Worm (Caenorhabditis elegans): ENCODE measurements around the gene clp-2.
A peak's percentile ranks its signal among the peaks of the same experiment; 100 is the strongest.

clp-2 gene

ce11 chrIII:4657386-4657785 is 46.4 kb downstream of the clp-2 start:
- TF ChIP-seq pha-2 (tag; optimal IDR thresholded peaks at IDR 0.05) (no peak), T23F11.4 (GFP tag; optimal IDR thresholded peaks at IDR 0.05) (no peak), unc-42 (tag; optimal IDR thresholded peaks at IDR 0.05) (peak; percentile 56), lin-11 (tag; optimal IDR thresholded peaks at IDR 0.05) (no peak), pax-1 (tag; optimal IDR thresholded peaks at IDR 0.05) (no peak), hlh-8 (tag; optimal IDR thresholded peaks at IDR 0.05) (no peak), sdc-2 (tag; optimal IDR thresholded peaks at IDR 0.05) (no peak)

ce11 chrIII:4656415-4656814 is 47.4 kb downstream of the clp-2 start:
- TF ChIP-seq nfya-1 (tag; optimal IDR thresholded peaks at IDR 0.05) (peak; percentile 20), ets-4 (tag; optimal IDR thresholded peaks at IDR 0.05) (no peak), K09A11.1 (tag; optimal IDR thresholded peaks at IDR 0.05; ENCODE audit: insufficient read depth) (no peak), ztf-16 (tag; optimal IDR thresholded peaks at IDR 0.05) (no peak), syd-9 (tag; optimal IDR thresholded peaks at IDR 0.05) (no peak), ceh-45 (GFP tag; IDR thresholded peaks at IDR 0.05) (no peak), unc-86 (tag; optimal IDR thresholded peaks at IDR 0.05) (no peak), zip-5 (tag; optimal IDR thresholded peaks at IDR 0.05) (no peak), ttx-3 (tag; optimal IDR thresholded peaks at IDR 0.05) (no peak), pqm-1 (tag; optimal IDR thresholded peaks at IDR 0.05) (no peak), T23F11.4 (GFP tag; optimal IDR thresholded peaks at IDR 0.05) (no peak), pha-2 (tag; optimal IDR thresholded peaks at IDR 0.05) (no peak), ceh-2 (tag; optimal IDR thresholded peaks at IDR 0.05) (no peak), nhr-11 (tag; optimal IDR thresholded peaks at IDR 0.05) (no peak), madf-2 (tag; optimal IDR thresholded peaks at IDR 0.05) (no peak), ceh-34 (tag; optimal IDR thresholded peaks at IDR 0.05) (no peak), dve-1 (tag; optimal IDR thresholded peaks at IDR 0.05) (no peak), ahr-1 (tag; optimal IDR thresholded peaks at IDR 0.05) (no peak), hlh-8 (tag; optimal IDR thresholded peaks at IDR 0.05) (no peak), C38D4.7 (GFP tag; optimal IDR thresholded peaks at IDR 0.05) (no peak), F13H6.1 (tag; optimal IDR thresholded peaks at IDR 0.05) (no peak), hlh-6 (tag; optimal IDR thresholded peaks at IDR 0.05) (no peak), unc-42 (tag; optimal IDR thresholded peaks at IDR 0.05) (peak; percentile 66), ceh-31 (tag; optimal IDR thresholded peaks at IDR 0.05) (peak; percentile 79), ceh-19 (GFP tag; optimal IDR thresholded peaks at IDR 0.05) (no peak), unc-3 (GFP tag; conservative IDR thresholded peaks at IDR 0.05) (no peak), unc-3 (tag; optimal IDR thresholded peaks at IDR 0.05) (no peak), eyg-1 (tag; optimal IDR thresholded peaks at IDR 0.05) (no peak), nhr-232 (tag; optimal IDR thresholded peaks at IDR 0.05) (no peak), lin-11 (tag; optimal IDR thresholded peaks at IDR 0.05) (no peak), pag-3 (tag; optimal IDR thresholded peaks at IDR 0.05; ENCODE audit: borderline replicate concordance) (no peak), elt-4 (tag; optimal IDR thresholded peaks at IDR 0.05) (no peak), mec-3 (tag; optimal IDR thresholded peaks at IDR 0.05; ENCODE audit: borderline replicate concordance) (no peak), rnt-1 (tag; optimal IDR thresholded peaks at IDR 0.05) (no peak), pros-1 (tag; optimal IDR thresholded peaks at IDR 0.05) (no peak), sox-2 (GFP tag; IDR thresholded peaks at IDR 0.05) (no peak), npax-4 (tag; optimal IDR thresholded peaks at IDR 0.05) (no peak), hlh-30 (tag; optimal IDR thresholded peaks at IDR 0.05; ENCODE audit: insufficient read depth) (no peak), ceh-24 (tag; optimal IDR thresholded peaks at IDR 0.05) (no peak), sdc-2 (tag; optimal IDR thresholded peaks at IDR 0.05) (no peak), ceh-6 (GFP tag; optimal IDR thresholded peaks at IDR 0.05) (no peak), ceh-48 (tag; optimal IDR thresholded peaks at IDR 0.05) (peak; percentile 79), lim-6 (tag; optimal IDR thresholded peaks at IDR 0.05) (peak; percentile 9), gmeb-2 (tag; optimal IDR thresholded peaks at IDR 0.05) (no peak), tbx-7 (tag; optimal IDR thresholded peaks at IDR 0.05) (no peak)

Data from whole organism, late embryonic.